Fruit fly (Drosophila melanogaster): Measurements from ENCODE around the gene CG4619.

The CG4619 gene

dm6 chr2L:9919949-9920348, 18.7 kb upstream of the CG4619 start, which contains the start of gene CG4594 (continued):
- TF ChIP-seq CG8359 (GFP tag; optimal IDR thresholded peaks at IDR 0.05; ENCODE audit: borderline replicate concordance) (no peak), kah (GFP tag; optimal IDR thresholded peaks at IDR 0.05) (no peak), Nf-YA (GFP tag; IDR thresholded peaks at IDR 0.05) (no peak), Pdp1 (GFP tag; optimal IDR thresholded peaks at IDR 0.05) (no peak), HHEX (GFP tag; optimal IDR thresholded peaks at IDR 0.05) (no peak), CG17802 (tag; optimal IDR thresholded peaks at IDR 0.05) (no peak), slp2 (GFP tag; optimal IDR thresholded peaks at IDR 0.05) (no peak), nom (GFP tag; optimal IDR thresholded peaks at IDR 0.05) (no peak), CG10274 (GFP tag; optimal IDR thresholded peaks at IDR 0.05) (no peak), gsb (GFP tag; IDR thresholded peaks at IDR 0.05) (no peak), fd96Cb (tag; optimal IDR thresholded peaks at IDR 0.05) (no peak), Ets97D (GFP tag; optimal IDR thresholded peaks at IDR 0.05) (no peak), CG12071 (GFP tag; optimal IDR thresholded peaks at IDR 0.05) (no peak), pros (GFP tag; optimal IDR thresholded peaks at IDR 0.05) (no peak), CG1647 (GFP tag; optimal IDR thresholded peaks at IDR 0.05) (no peak), Hr39 (optimal IDR thresholded peaks at IDR 0.05) (no peak), sr (GFP tag; IDR thresholded peaks at IDR 0.05) (no peak), CG13624 (GFP tag; optimal IDR thresholded peaks at IDR 0.05) (no peak), CG16863 (GFP tag; optimal IDR thresholded peaks at IDR 0.05) (no peak), CG15011 (GFP tag; optimal IDR thresholded peaks at IDR 0.05) (no peak), D19B (GFP tag; optimal IDR thresholded peaks at IDR 0.05) (no peak), CG10321 (GFP tag; IDR thresholded peaks at IDR 0.05) (no peak), so (GFP tag; IDR thresholded peaks at IDR 0.05) (no peak), luna (GFP tag; optimal IDR thresholded peaks at IDR 0.05) (no peak), dmrt11E (tag; optimal IDR thresholded peaks at IDR 0.05) (no peak), fd102C (GFP tag; optimal IDR thresholded peaks at IDR 0.05) (no peak), CG18011 (GFP tag; optimal IDR thresholded peaks at IDR 0.05) (no peak), CG6689 (GFP tag; IDR thresholded peaks at IDR 0.05) (no peak), CG6683 (GFP tag; optimal IDR thresholded peaks at IDR 0.05) (no peak), pan (optimal IDR thresholded peaks at IDR 0.05) (no peak), pan (GFP tag; optimal IDR thresholded peaks at IDR 0.05 in 1 of 2, IDR thresholded peaks at IDR 0.05 in 1 of 2) (no peak), Scr (GFP tag; IDR thresholded peaks at IDR 0.05; ENCODE audit: partially characterized antibody) (0 out of 2 replicates have a peak, but pooled peaks have one; percentile 32), CG6854 (GFP tag; optimal IDR thresholded peaks at IDR 0.05) (no peak), CG10366 (GFP tag; IDR thresholded peaks at IDR 0.05) (no peak), maf-S (GFP tag; optimal IDR thresholded peaks at IDR 0.05) (no peak), E2f2 (GFP tag; IDR thresholded peaks at IDR 0.05) (peak; percentile 80), YL-1 (GFP tag; optimal IDR thresholded peaks at IDR 0.05) (no peak), CG8281 (tag; optimal IDR thresholded peaks at IDR 0.05) (no peak), Oaz (GFP tag; IDR thresholded peaks at IDR 0.05) (no peak), zfh1 (GFP tag; IDR thresholded peaks at IDR 0.05) (no peak), sna (GFP tag; IDR thresholded peaks at IDR 0.05; ENCODE audit: partially characterized antibody) (no peak), ind (GFP tag; optimal IDR thresholded peaks at IDR 0.05) (no peak), br (optimal IDR thresholded peaks at IDR 0.05) (no peak), CG14860 (GFP tag; IDR thresholded peaks at IDR 0.05; ENCODE audit: partially characterized antibody) (0 out of 3 replicates have a peak, but pooled peaks have one; percentile 12), Lhr (GFP tag; optimal IDR thresholded peaks at IDR 0.05) (no peak), CG11085 (GFP tag; IDR thresholded peaks at IDR 0.05) (no peak), CG15269 (tag; optimal IDR thresholded peaks at IDR 0.05) (no peak), CG6791 (GFP tag; IDR thresholded peaks at IDR 0.05; ENCODE audit: partially characterized antibody) (peak; percentile 15; the same call in 2 of the 3 replicates), Oli (tag; optimal IDR thresholded peaks at IDR 0.05) (no peak), Xbp1 (GFP tag; optimal IDR thresholded peaks at IDR 0.05) (no peak), odd (GFP tag; optimal IDR thresholded peaks at IDR 0.05) (no peak)
